Worm (Caenorhabditis elegans) whole organism, young adult: Measurements from ENCODE around the gene Y38E10A.2.
A peak's percentile ranks its signal among the peaks of the same experiment; 100 is the strongest.

Experiments
- B0035.1 ChIP-seq: sonication (generic microtip); optimal IDR thresholded peaks from 2 replicates; lab custom pipeline; 2016; ENCODE audit warnings: missing genetic modification characterization, mild to moderate bottlenecking, missing compliant biosample characterization, missing genotype, missing genetic modification reagents
- C06A6.2 ChIP-seq: fragments of 200-800 bp; sonication (Bioruptor generic); conservative IDR thresholded peaks from 2 replicates; pipeline ENCODE4 v1.3.6; 2022; ENCODE audit warnings: missing genetic modification characterization, missing compliant biosample characterization
- F10E7.11 ChIP-seq: sonication (generic microtip); optimal IDR thresholded peaks from 2 replicates; lab custom pipeline; 2017; ENCODE audit warnings: mild to moderate bottlenecking, missing genetic modification characterization, moderate library complexity, missing compliant biosample characterization
- F39B2.1 ChIP-seq: fragments of 200-800 bp; sonication (Bioruptor generic); IDR thresholded peaks from 2 replicates; pipeline ENCODE4 v1.3.6; 2022; ENCODE audit warnings: missing genetic modification reagents, missing genetic modification characterization, missing compliant biosample characterization
- F49E8.2 ChIP-seq: sonication (generic microtip); optimal IDR thresholded peaks from 3 replicates; lab custom pipeline; 2017; ENCODE audit warnings: missing genetic modification characterization, mild to moderate bottlenecking, missing compliant biosample characterization, antibody characterized with exemption, moderate library complexity; ENCODE audit not compliant: insufficient read depth
- F55B11.4 ChIP-seq: sonication (generic microtip); optimal IDR thresholded peaks from 2 replicates; lab custom pipeline; 2016; ENCODE audit warnings: missing compliant biosample characterization, missing genetic modification characterization, borderline replicate concordance; ENCODE audit not compliant: insufficient read depth
- T26A5.8 ChIP-seq: sonication (generic microtip); optimal IDR thresholded peaks from 2 replicates; lab custom pipeline; 2016; ENCODE audit warnings: missing genetic modification characterization, missing compliant biosample characterization
- Y53F4B.3 ChIP-seq: fragments of 200-800 bp; sonication (Bioruptor generic); IDR thresholded peaks from 2 replicates; pipeline ENCODE4 v1.3.6; 2022; ENCODE audit warnings: missing genetic modification reagents, missing genetic modification characterization, missing compliant biosample characterization
- Y53G8AR.9 ChIP-seq: fragments of 200-800 bp; sonication (Bioruptor generic); conservative IDR thresholded peaks from 2 replicates; pipeline ENCODE4 v1.3.6; 2022; ENCODE audit warnings: missing genetic modification reagents, missing genetic modification characterization, missing compliant biosample characterization
- Y67H2A.10 ChIP-seq: fragments of 200-800 bp; sonication (Bioruptor generic); conservative IDR thresholded peaks from 2 replicates; pipeline ENCODE4 v1.3.6; 2022; ENCODE audit warnings: missing genetic modification reagents, missing genetic modification characterization, missing compliant biosample characterization
- ZK185.1 ChIP-seq: sonication (generic microtip); optimal IDR thresholded peaks from 2 replicates; lab custom pipeline; 2016; ENCODE audit warnings: mild to moderate bottlenecking, missing genetic modification characterization, missing compliant biosample characterization; ENCODE audit not compliant: poor library complexity, severe bottlenecking
- atf-7 ChIP-seq: sonication (generic microtip); optimal IDR thresholded peaks from 2 replicates; lab custom pipeline; 2017; ENCODE audit warnings: mild to moderate bottlenecking, missing genetic modification characterization, missing compliant biosample characterization
- attf-6 ChIP-seq: fragments of 200-800 bp; sonication (Bioruptor generic); IDR thresholded peaks from 2 replicates; pipeline ENCODE4 v1.3.6; 2022; ENCODE audit warnings: missing genetic modification reagents, missing genetic modification characterization, missing compliant biosample characterization
- cebp-2 ChIP-seq: fragments of 200-800 bp; sonication (Bioruptor generic); IDR thresholded peaks from 2 replicates; pipeline ENCODE4 v1.3.6; 2022; ENCODE audit warnings: missing genetic modification characterization, missing compliant biosample characterization
- ceh-100 ChIP-seq: fragments of 200-800 bp; sonication (Bioruptor generic); IDR thresholded peaks from 2 replicates; pipeline ENCODE4 v1.3.6; 2022; ENCODE audit warnings: missing genetic modification reagents, missing genetic modification characterization, missing compliant biosample characterization
- ceh-58 ChIP-seq: fragments of 200-800 bp; sonication (Bioruptor generic); IDR thresholded peaks from 2 replicates; pipeline ENCODE4 v1.3.6; 2022; ENCODE audit warnings: missing genetic modification characterization, missing compliant biosample characterization
- ekl-4 ChIP-seq: fragments of 200-800 bp; sonication (Bioruptor generic); IDR thresholded peaks from 2 replicates; pipeline ENCODE4 v1.3.6; 2022; ENCODE audit warnings: missing genetic modification reagents, missing genetic modification characterization, missing compliant biosample characterization
- ets-4 ChIP-seq: fragments of 200-800 bp; sonication (Bioruptor generic); optimal IDR thresholded peaks from 2 replicates; lab custom pipeline; 2018; ENCODE audit warnings: mild to moderate bottlenecking, missing genetic modification characterization, missing compliant biosample characterization
- fkh-3 ChIP-seq: sonication (generic microtip); optimal IDR thresholded peaks from 2 replicates; lab custom pipeline; 2016; ENCODE audit warnings: mild to moderate bottlenecking, missing genetic modification characterization, missing compliant biosample characterization
- gei-17 ChIP-seq: fragments of 200-800 bp; sonication (Bioruptor generic); optimal IDR thresholded peaks from 2 replicates; lab custom pipeline; 2018; ENCODE audit warnings: mild to moderate bottlenecking, missing genetic modification characterization, missing compliant biosample characterization
- him-1 ChIP-seq: sonication (generic microtip); optimal IDR thresholded peaks from 2 replicates; lab custom pipeline; 2016; ENCODE audit warnings: missing genotype, missing genetic modification reagents, missing genetic modification characterization, missing compliant biosample characterization
- hlh-26 ChIP-seq: fragments of 200-800 bp; sonication (Bioruptor generic); conservative IDR thresholded peaks from 2 replicates; pipeline ENCODE4 v1.3.6; 2022; ENCODE audit warnings: missing genetic modification reagents, missing genetic modification characterization, missing compliant biosample characterization
- hmg-1.2 ChIP-seq: fragments of 200-800 bp; sonication (Bioruptor generic); IDR thresholded peaks from 2 replicates; pipeline ENCODE4 v1.3.6; 2022; ENCODE audit warnings: missing genetic modification reagents, missing genetic modification characterization, missing compliant biosample characterization
- lag-1 ChIP-seq: fragments of 200-800 bp; sonication (Bioruptor generic); IDR thresholded peaks from 2 replicates; pipeline ENCODE4 v1.3.6; 2022; ENCODE audit warnings: missing genetic modification reagents, missing genetic modification characterization, missing compliant biosample characterization
- lin-26 ChIP-seq: fragments of 200-800 bp; sonication (Bioruptor generic); IDR thresholded peaks from 2 replicates; pipeline ENCODE4 v1.3.6; 2022; ENCODE audit warnings: missing genetic modification reagents, missing genetic modification characterization, missing compliant biosample characterization
- lin-54 ChIP-seq: fragments of 200-800 bp; sonication (Bioruptor generic); optimal IDR thresholded peaks from 2 replicates; lab custom pipeline; 2018; ENCODE audit warnings: mild to moderate bottlenecking, missing genetic modification characterization, missing compliant biosample characterization
- madf-3 ChIP-seq: fragments of 200-800 bp; sonication (Bioruptor generic); IDR thresholded peaks from 2 replicates; pipeline ENCODE4 v1.3.6; 2022; ENCODE audit warnings: missing genetic modification reagents, missing genetic modification characterization, missing compliant biosample characterization
- madf-6 ChIP-seq: fragments of 200-800 bp; sonication (Bioruptor generic); IDR thresholded peaks from 2 replicates; pipeline ENCODE4 v1.3.6; 2022; ENCODE audit warnings: missing genetic modification reagents, missing genetic modification characterization, missing compliant biosample characterization
- mcd-1 ChIP-seq: fragments of 200-800 bp; sonication (Bioruptor generic); IDR thresholded peaks from 2 replicates; pipeline ENCODE4 v1.3.6; 2022; ENCODE audit warnings: missing genetic modification reagents, missing genetic modification characterization, missing compliant biosample characterization
- mes-4 ChIP-seq: sonication (generic microtip); optimal IDR thresholded peaks from 2 replicates; lab custom pipeline; 2016; ENCODE audit warnings: missing genotype, missing genetic modification characterization, missing compliant biosample characterization
- mxl-1 ChIP-seq: sonication (generic microtip); optimal IDR thresholded peaks from 2 replicates; lab custom pipeline; 2016; ENCODE audit warnings: missing genetic modification characterization, missing compliant biosample characterization
- nfyb-1 ChIP-seq: fragments of 200-800 bp; sonication (Bioruptor generic); IDR thresholded peaks from 2 replicates; pipeline ENCODE4 v1.3.6; 2022; ENCODE audit warnings: missing genetic modification reagents, missing genetic modification characterization, missing compliant biosample characterization
- nhr-80 ChIP-seq: sonication (generic microtip); optimal IDR thresholded peaks from 2 replicates; lab custom pipeline; 2016; ENCODE audit warnings: missing genetic modification characterization, missing compliant biosample characterization
- pbrm-1 ChIP-seq: fragments of 200-800 bp; sonication (Bioruptor generic); IDR thresholded peaks from 2 replicates; pipeline ENCODE4 v1.3.6; 2022; ENCODE audit warnings: missing genetic modification reagents, missing genetic modification characterization, missing compliant biosample characterization
- rcor-1 ChIP-seq: fragments of 200-800 bp; sonication (Bioruptor generic); IDR thresholded peaks from 2 replicates; pipeline ENCODE4 v1.3.6; 2022; ENCODE audit warnings: missing genetic modification reagents, missing genetic modification characterization, missing compliant biosample characterization
- rec-8 ChIP-seq, 2 experiments: sonication (generic microtip); optimal IDR thresholded peaks; 2 replicates each; lab custom pipeline; 2016; ENCODE audit warnings: mild to moderate bottlenecking in 2 of 2, missing genetic modification characterization in 2 of 2, missing genetic modification reagents in 2 of 2, missing genotype in 2 of 2, missing biosample characterization in 1 of 2, missing compliant biosample characterization in 1 of 2, moderate library complexity in 1 of 2
- repo-1 ChIP-seq: sonication (generic microtip); optimal IDR thresholded peaks from 2 replicates; lab custom pipeline; 2017; ENCODE audit warnings: mild to moderate bottlenecking, missing genetic modification characterization, missing compliant biosample characterization
- sea-2 ChIP-seq: fragments of 200-800 bp; sonication (Bioruptor generic); IDR thresholded peaks from 2 replicates; pipeline ENCODE4 v1.3.6; 2022; ENCODE audit warnings: missing genetic modification characterization, missing compliant biosample characterization
- snpc-1.3 ChIP-seq: sonication (generic microtip); optimal IDR thresholded peaks from 2 replicates; lab custom pipeline; 2017; ENCODE audit warnings: missing genetic modification characterization, mild to moderate bottlenecking, missing compliant biosample characterization, antibody characterized with exemption, moderate library complexity, missing genotype, missing genetic modification reagents; ENCODE audit not compliant: insufficient read depth
- somi-1 ChIP-seq: fragments of 200-800 bp; sonication (Bioruptor generic); optimal IDR thresholded peaks from 2 replicates; lab custom pipeline; 2018; ENCODE audit warnings: mild to moderate bottlenecking, missing genetic modification characterization, missing compliant biosample characterization
- sptf-2 ChIP-seq: fragments of 200-800 bp; sonication (Bioruptor generic); optimal IDR thresholded peaks from 2 replicates; lab custom pipeline; 2018; ENCODE audit warnings: mild to moderate bottlenecking, missing genetic modification characterization, missing compliant biosample characterization
- unc-130 ChIP-seq: sonication (generic microtip); optimal IDR thresholded peaks from 2 replicates; lab custom pipeline; 2016; ENCODE audit warnings: missing genetic modification reagents, missing genetic modification characterization, missing compliant biosample characterization

The Y38E10A.2 gene

DNA sequence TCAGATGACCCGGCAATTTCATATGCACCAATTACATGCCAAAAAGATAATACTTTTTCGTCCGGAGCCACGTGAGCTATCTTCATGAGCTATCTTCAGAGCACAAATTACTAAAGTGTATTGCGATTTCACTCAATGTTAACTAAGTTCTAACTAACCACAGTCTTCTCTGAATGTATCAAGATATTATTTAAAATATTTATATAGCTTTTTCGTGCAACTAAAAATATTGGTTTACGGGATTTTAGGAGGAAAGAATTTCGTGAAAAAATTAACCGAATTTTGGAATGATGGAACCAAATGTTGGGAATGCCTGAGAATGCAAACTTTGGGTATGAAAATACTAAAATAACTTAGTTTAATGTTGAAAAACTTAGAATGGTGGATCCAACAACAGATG is 25.9 kb downstream of the Y38E10A.2 start, which contains the start of gene F49C5.16:
Gene F49C5.16 (plus strand): TSS at position 301 of the 400 bp plus-strand sequence.
- TF ChIP-seq mcd-1 (GFP tag; lab: Robert Waterston, UW) (no peak), ets-4 (GFP tag; lab: Kevin White, UChicago) (no peak), ceh-58 (GFP tag; lab: Robert Waterston, UW) (no peak), sptf-2 (GFP tag; lab: Kevin White, UChicago) (no peak), madf-3 (no peak), C06A6.2 (GFP tag; lab: Robert Waterston, UW) (no peak), pbrm-1 (GFP tag; lab: Robert Waterston, UW) (no peak), hlh-26 (GFP tag; lab: Robert Waterston, UW) (no peak)
- TF ChIP-seq, all 124 proteins: peak for 0

ce11 chrII:12546413-12546812 is 27.0 kb downstream of the Y38E10A.2 start, which contains the start of the genes F49C5.5 and F49C5.10:
F49C5.5 (minus strand) TSS chrII:12546513.
F49C5.10 (plus strand) TSS chrII:12546756.
- TF ChIP-seq unc-130 (no peak), lag-1 (no peak), attf-6 (GFP tag; lab: Robert Waterston, UW) (no peak), nfyb-1 (GFP tag; lab: Robert Waterston, UW) (no peak), Y53G8AR.9 (GFP tag; lab: Robert Waterston, UW) (no peak), T26A5.8 (no peak), fkh-3 (no peak)

DNA sequence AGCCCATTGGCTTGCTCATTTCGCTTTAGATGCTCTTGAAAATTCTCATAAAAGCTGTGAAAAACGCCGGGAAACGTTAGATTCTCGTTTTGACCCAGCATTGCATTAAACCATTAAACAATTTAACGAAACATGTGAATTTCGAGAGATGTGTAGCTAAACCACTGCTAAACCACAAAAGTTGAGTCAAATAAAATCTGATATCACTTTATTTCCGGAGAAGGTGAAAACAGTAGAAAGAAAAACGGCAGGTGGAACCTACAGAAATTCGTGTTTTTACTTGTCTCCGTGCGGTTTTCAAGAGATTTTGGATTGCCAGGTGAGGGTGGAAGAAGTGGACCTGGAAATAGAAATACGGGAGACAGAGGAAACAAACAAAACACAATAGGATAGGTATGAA is 28.9 kb downstream of the Y38E10A.2 start, which contains the start of gene F49C5.9:
Gene F49C5.9 (minus strand): TSS at position 101 of the 400 bp plus-strand sequence.
- TF ChIP-seq snpc-1.3 (tag; lab: Kevin White, UChicago) (no peak), F10E7.11 (tag; lab: Kevin White, UChicago) (no peak), ceh-100 (GFP tag; lab: Robert Waterston, UW) (no peak), C06A6.2 (GFP tag; lab: Robert Waterston, UW) (no peak), Y53F4B.3 (GFP tag; lab: Robert Waterston, UW) (no peak), somi-1 (no peak), Y67H2A.10 (GFP tag; lab: Robert Waterston, UW) (no peak)
- TF ChIP-seq, all 124 proteins: peak for 0

- no peak for TF ChIP-seq F55B11.4
- TF ChIP-seq ZK185.1: peak; percentile 48
- peak; percentile 11 for TF ChIP-seq F49E8.2 (tag; lab: Kevin White, UChicago)
- TF ChIP-seq snpc-1.3 (tag; lab: Kevin White, UChicago): peak; percentile 29
- peak; percentile 90 for TF ChIP-seq lin-26
- peak; percentile 41 for TF ChIP-seq madf-6 (GFP tag; lab: Robert Waterston, UW)
- 0 out of 2 replicates have a peak, but pooled peaks have one; percentile 21 for TF ChIP-seq cebp-2
- TF ChIP-seq sea-2 (GFP tag; lab: Robert Waterston, UW): no peak
- 0 out of 2 replicates have a peak, but pooled peaks have one; percentile 24 for TF ChIP-seq ceh-100 (GFP tag; lab: Robert Waterston, UW)
- TF ChIP-seq repo-1: peak; percentile 45
- peak; percentile 1 for TF ChIP-seq lin-54 (GFP tag; lab: Kevin White, UChicago)
- peak; percentile 39 for TF ChIP-seq mes-4 (tag; lab: Kevin White, UChicago)
- TF ChIP-seq nhr-80: peak; percentile 39
- peak; percentile 34 for TF ChIP-seq mxl-1
- no peak for TF ChIP-seq hlh-26 (GFP tag; lab: Robert Waterston, UW)
- no peak for TF ChIP-seq rec-8 (tag; optimal IDR thresholded peaks at IDR 0.05; lab: Kevin White, UChicago)
- TF ChIP-seq ekl-4 (GFP tag; lab: Robert Waterston, UW): 0 out of 2 replicates have a peak, but pooled peaks have one; percentile 21
- TF ChIP-seq F39B2.1 (GFP tag; lab: Robert Waterston, UW): no peak
- peak; percentile 72 for TF ChIP-seq nfyb-1 (GFP tag; lab: Robert Waterston, UW)
- TF ChIP-seq him-1: peak; percentile 42
- TF ChIP-seq gei-17 (GFP tag; lab: Kevin White, UChicago): no peak
- TF ChIP-seq hmg-1.2 (GFP tag; lab: Robert Waterston, UW): peak; percentile 48
- peak; percentile 20 for TF ChIP-seq atf-7
- no peak for TF ChIP-seq B0035.1 (tag; lab: Kevin White, UChicago)
- TF ChIP-seq unc-130: peak; percentile 5
- 0 out of 2 replicates have a peak, but pooled peaks have one; percentile 34 for TF ChIP-seq rcor-1 (GFP tag; lab: Robert Waterston, UW)
These were observed 30.8 kb downstream of the Y38E10A.2 start for ce11 chrII:12542594-12542997.
